Worm (Caenorhabditis elegans) whole organism, L1 larva: ENCODE data around the gene coq-8.

Source experiments
- blmp-1 ChIP-seq: fragments of 150-350 bp; optimal IDR thresholded peaks from 2 replicates; lab custom pipeline; 2014; ENCODE audit warnings: missing biosample characterization, missing genetic modification characterization
- efl-1 ChIP-seq, 4 experiments: fragments of 150-350 bp; optimal IDR thresholded peaks in 3 of 4; peaks in 1 of 4; 1 replicate in 1 of 4; 2 replicates in 3 of 4; lab custom pipeline; 2014; ENCODE audit warnings: missing biosample characterization in 2 of 4, missing genetic modification characterization in 2 of 4, missing genetic modification reagents in 2 of 4
- hlh-17 ChIP-seq: fragments of 200-800 bp; sonication (Bioruptor generic); optimal IDR thresholded peaks from 2 replicates; lab custom pipeline; 2018; ENCODE audit warnings: missing genetic modification characterization, mild to moderate bottlenecking, missing compliant biosample characterization, moderate library complexity, borderline replicate concordance
- lin-15B ChIP-seq: fragments of 150-350 bp; sonication (generic microtip); optimal IDR thresholded peaks from 3 replicates; lab custom pipeline; 2014; ENCODE audit warnings: missing biosample characterization, missing genetic modification characterization
- lin-39 ChIP-seq: fragments of 150-350 bp; optimal IDR thresholded peaks from 2 replicates; lab custom pipeline; 2014; ENCODE audit warnings: missing biosample characterization, missing genetic modification reagents, missing genetic modification characterization
- lsy-2 ChIP-seq, 2 experiments: fragments of 150-350 bp; optimal IDR thresholded peaks; 2 replicates each; lab custom pipeline; 2014; ENCODE audit warnings: missing biosample characterization in 2 of 2, missing genetic modification characterization in 2 of 2
- nhr-28 ChIP-seq: fragments of 150-350 bp; optimal IDR thresholded peaks from 2 replicates; lab custom pipeline; 2014; ENCODE audit warnings: missing biosample characterization, missing genetic modification characterization
- nhr-77 ChIP-seq: fragments of 150-350 bp; optimal IDR thresholded peaks from 2 replicates; lab custom pipeline; 2014; ENCODE audit warnings: missing biosample characterization, missing genetic modification characterization
- rnt-1 ChIP-seq: sonication (generic microtip); optimal IDR thresholded peaks from 2 replicates; lab custom pipeline; 2016; ENCODE audit warnings: mild to moderate bottlenecking, missing genetic modification characterization, moderate library complexity, missing compliant biosample characterization
- sox-4 ChIP-seq: sonication (generic microtip); optimal IDR thresholded peaks from 2 replicates; lab custom pipeline; 2016; ENCODE audit warnings: missing genetic modification characterization, missing compliant biosample characterization
- unc-98 ChIP-seq: fragments of 200-800 bp; sonication (Bioruptor generic); IDR thresholded peaks from 2 replicates; pipeline ENCODE4 v1.3.6; 2022; ENCODE audit warnings: missing genetic modification characterization, missing compliant biosample characterization
- zag-1 ChIP-seq: fragments of 150-350 bp; optimal IDR thresholded peaks from 2 replicates; lab custom pipeline; 2014; ENCODE audit warnings: missing biosample characterization, missing genetic modification characterization

ce11 chrIII:4844327-4844726 lies 18.9 kb upstream of the coq-8 start, which contains the start of the genes clec-157 and fkh-5:
- TF ChIP-seq rnt-1 (tag; lab: Kevin White, UChicago), result no peak
- no peak for TF ChIP-seq nhr-28 (tag; lab: Kevin White, UChicago)
- no peak for TF ChIP-seq nhr-77 (tag; lab: Kevin White, UChicago)
- TF ChIP-seq hlh-17 (GFP tag; lab: Kevin White, UChicago), result no peak
- no peak for TF ChIP-seq lin-15B
- no peak for TF ChIP-seq unc-98 (GFP tag; lab: Robert Waterston, UW)
- no peak for TF ChIP-seq efl-1 (optimal IDR thresholded peaks at IDR 0.05; lab: Kevin White, UChicago)
- TF ChIP-seq efl-1 (GFP tag; optimal IDR thresholded peaks at IDR 0.05 in 1 of 2; lab: Kevin White, UChicago), result no peak
- TF ChIP-seq zag-1 (tag; lab: Kevin White, UChicago), result no peak
- TF ChIP-seq sox-4, result no peak
- TF ChIP-seq lin-39 (tag; lab: Kevin White, UChicago), result no peak
- no peak for TF ChIP-seq blmp-1 (tag; lab: Kevin White, UChicago)
- no peak for TF ChIP-seq lsy-2 (tag; optimal IDR thresholded peaks at IDR 0.05; lab: Kevin White, UChicago)
